Worm (Caenorhabditis elegans) whole organism, L2 larva: Measurements from ENCODE around the gene snf-9.

Source experiments
- C34F6.9 ChIP-seq: fragments of 150-350 bp; optimal IDR thresholded peaks from 2 replicates; lab custom pipeline; 2014; ENCODE audit warnings: missing biosample characterization, missing genetic modification characterization
- F13H6.1 ChIP-seq: sonication (generic microtip); optimal IDR thresholded peaks from 2 replicates; lab custom pipeline; 2016; ENCODE audit warnings: missing genetic modification characterization, missing compliant biosample characterization
- R02D3.7 ChIP-seq: fragments of 150-350 bp; optimal IDR thresholded peaks from 2 replicates; lab custom pipeline; 2014; ENCODE audit warnings: missing biosample characterization, missing genetic modification characterization
- Y55F3AM.14 ChIP-seq: fragments of 200-800 bp; sonication (Bioruptor generic); optimal IDR thresholded peaks from 2 replicates; lab custom pipeline; 2018; ENCODE audit warnings: mild to moderate bottlenecking, missing genetic modification characterization, missing compliant biosample characterization
- ZK546.5 ChIP-seq: sonication (generic microtip); optimal IDR thresholded peaks from 2 replicates; lab custom pipeline; 2017; ENCODE audit warnings: missing biosample characterization, missing genetic modification characterization
- alr-1 ChIP-seq: fragments of 150-350 bp; optimal IDR thresholded peaks from 2 replicates; lab custom pipeline; 2014; ENCODE audit warnings: missing biosample characterization, missing genetic modification characterization
- aly-2 ChIP-seq: fragments of 150-350 bp; optimal IDR thresholded peaks from 2 replicates; lab custom pipeline; 2014; ENCODE audit warnings: missing biosample characterization, missing genetic modification characterization
- ama-1 ChIP-seq: fragments of 150-350 bp; optimal IDR thresholded peaks from 2 replicates; lab custom pipeline; 2018; ENCODE audit warnings: inconsistent platforms
- blmp-1 ChIP-seq: sonication (generic microtip); optimal IDR thresholded peaks from 2 replicates; lab custom pipeline; 2017; ENCODE audit warnings: missing genetic modification characterization, mild to moderate bottlenecking, missing compliant biosample characterization, antibody characterized with exemption, moderate library complexity; ENCODE audit not compliant: insufficient read depth
- ceh-16 ChIP-seq: fragments of 150-350 bp; optimal IDR thresholded peaks from 2 replicates; lab custom pipeline; 2014; ENCODE audit warnings: missing biosample characterization, missing genetic modification characterization
- ceh-82 ChIP-seq: fragments of 150-350 bp; optimal IDR thresholded peaks from 2 replicates; lab custom pipeline; 2014; ENCODE audit warnings: missing biosample characterization, missing genetic modification characterization
- crh-2 ChIP-seq: sonication (generic microtip); optimal IDR thresholded peaks from 2 replicates; lab custom pipeline; 2017; ENCODE audit warnings: missing biosample characterization, missing genetic modification characterization
- egl-27 ChIP-seq: sonication (generic microtip); optimal IDR thresholded peaks from 3 replicates; lab custom pipeline; 2017; ENCODE audit warnings: missing biosample characterization, missing genetic modification reagents, missing genetic modification characterization
- elt-1 ChIP-seq: fragments of 150-350 bp; optimal IDR thresholded peaks from 2 replicates; lab custom pipeline; 2014; ENCODE audit warnings: missing biosample characterization, missing genetic modification characterization
- fos-1 ChIP-seq: fragments of 150-350 bp; optimal IDR thresholded peaks from 2 replicates; lab custom pipeline; 2014; ENCODE audit warnings: missing biosample characterization, missing genetic modification characterization
- gmeb-1 ChIP-seq: fragments of 150-350 bp; optimal IDR thresholded peaks from 2 replicates; lab custom pipeline; 2014; ENCODE audit warnings: missing biosample characterization, missing genetic modification characterization
- lin-13 ChIP-seq: fragments of 150-350 bp; optimal IDR thresholded peaks from 2 replicates; lab custom pipeline; 2014; ENCODE audit warnings: missing biosample characterization, missing genetic modification reagents, missing genetic modification characterization
- lin-39 ChIP-seq: fragments of 150-350 bp; optimal IDR thresholded peaks from 2 replicates; lab custom pipeline; 2014; ENCODE audit warnings: missing biosample characterization, missing genetic modification reagents, missing genetic modification characterization
- lsy-2 ChIP-seq, 2 experiments: fragments of 150-350 bp in 1 of 2; sonication (generic microtip) in 1 of 2; optimal IDR thresholded peaks; 2 replicates each; lab custom pipeline; 2014 to 2017; ENCODE audit warnings: missing biosample characterization in 2 of 2, missing genetic modification characterization in 2 of 2
- mab-5 ChIP-seq: fragments of 150-350 bp; optimal IDR thresholded peaks from 2 replicates; lab custom pipeline; 2014; ENCODE audit warnings: missing biosample characterization, missing genetic modification characterization
- mbf-1 ChIP-seq: sonication (generic microtip); optimal IDR thresholded peaks from 2 replicates; lab custom pipeline; 2017; ENCODE audit warnings: missing biosample characterization, missing genetic modification characterization
- mdl-1 ChIP-seq, 2 experiments: fragments of 150-350 bp in 1 of 2; sonication (generic microtip) in 1 of 2; optimal IDR thresholded peaks; 2 replicates each; lab custom pipeline; 2017; ENCODE audit warnings: missing biosample characterization in 2 of 2, missing genetic modification characterization in 2 of 2
- nhr-10 ChIP-seq: sonication (generic microtip); optimal IDR thresholded peaks from 2 replicates; lab custom pipeline; 2017; ENCODE audit warnings: missing biosample characterization, missing genetic modification characterization
- nhr-11 ChIP-seq: fragments of 150-350 bp; optimal IDR thresholded peaks from 2 replicates; lab custom pipeline; 2014; ENCODE audit warnings: missing biosample characterization, missing genetic modification characterization
- nhr-12 ChIP-seq: fragments of 150-350 bp; optimal IDR thresholded peaks from 2 replicates; lab custom pipeline; 2014; ENCODE audit warnings: missing biosample characterization, missing genetic modification characterization
- nhr-129 ChIP-seq: fragments of 150-350 bp; optimal IDR thresholded peaks from 2 replicates; lab custom pipeline; 2014; ENCODE audit warnings: missing biosample characterization, missing genetic modification characterization
- nhr-23 ChIP-seq: fragments of 150-350 bp; optimal IDR thresholded peaks from 2 replicates; lab custom pipeline; 2014; ENCODE audit warnings: missing biosample characterization, missing genetic modification reagents, missing genetic modification characterization
- nhr-237 ChIP-seq: fragments of 150-350 bp; optimal IDR thresholded peaks from 2 replicates; lab custom pipeline; 2014; ENCODE audit warnings: missing biosample characterization, missing genetic modification characterization
- nhr-25 ChIP-seq: fragments of 150-350 bp; sonication (generic microtip); optimal IDR thresholded peaks from 3 replicates; lab custom pipeline; 2014; ENCODE audit warnings: missing biosample characterization, missing genetic modification characterization
- nhr-6 ChIP-seq: fragments of 150-350 bp; optimal IDR thresholded peaks from 2 replicates; lab custom pipeline; 2014; ENCODE audit warnings: missing biosample characterization, missing genetic modification characterization
- nhr-77 ChIP-seq: fragments of 150-350 bp; optimal IDR thresholded peaks from 2 replicates; lab custom pipeline; 2014; ENCODE audit warnings: missing biosample characterization, missing genetic modification characterization
- peb-1 ChIP-seq: fragments of 150-350 bp; optimal IDR thresholded peaks from 2 replicates; lab custom pipeline; 2014; ENCODE audit warnings: missing biosample characterization, missing genetic modification characterization
- sem-4 ChIP-seq: fragments of 150-350 bp; optimal IDR thresholded peaks from 2 replicates; lab custom pipeline; 2014; ENCODE audit warnings: missing biosample characterization, missing genetic modification reagents, missing genetic modification characterization
- skn-1 ChIP-seq: sonication (generic microtip); optimal IDR thresholded peaks from 2 replicates; lab custom pipeline; 2017; ENCODE audit warnings: missing biosample characterization, missing genetic modification characterization
- sma-3 ChIP-seq: sonication (generic microtip); optimal IDR thresholded peaks from 2 replicates; lab custom pipeline; 2016; ENCODE audit warnings: missing genetic modification reagents, missing genetic modification characterization, missing compliant biosample characterization
- sma-9 ChIP-seq, 2 experiments: fragments of 150-350 bp in 1 of 2; sonication (generic microtip) in 1 of 2; optimal IDR thresholded peaks; 2 replicates each; lab custom pipeline; 2014 to 2016; ENCODE audit warnings: missing genetic modification characterization in 2 of 2, mild to moderate bottlenecking in 1 of 2, missing biosample characterization in 1 of 2, missing compliant biosample characterization in 1 of 2, missing genetic modification reagents in 1 of 2, moderate library complexity in 1 of 2
- snpc-4 ChIP-seq: fragments of 150-350 bp; optimal IDR thresholded peaks from 2 replicates; lab custom pipeline; 2014; ENCODE audit warnings: missing biosample characterization, missing genetic modification characterization
- unc-39 ChIP-seq: fragments of 150-350 bp; optimal IDR thresholded peaks from 2 replicates; lab custom pipeline; 2014; ENCODE audit warnings: missing biosample characterization, missing genetic modification characterization
- unc-55 ChIP-seq: fragments of 150-350 bp; sonication (generic microtip); optimal IDR thresholded peaks from 3 replicates; lab custom pipeline; 2014; ENCODE audit warnings: missing biosample characterization, missing genetic modification reagents, missing genetic modification characterization
- unc-62 ChIP-seq: fragments of 150-350 bp; optimal IDR thresholded peaks from 2 replicates; lab custom pipeline; 2014; ENCODE audit warnings: missing biosample characterization, missing genetic modification reagents, missing genetic modification characterization
- zag-1 ChIP-seq: fragments of 150-350 bp; optimal IDR thresholded peaks from 2 replicates; lab custom pipeline; 2014; ENCODE audit warnings: missing biosample characterization, missing genetic modification characterization
- ztf-1 ChIP-seq: fragments of 200-800 bp; sonication (Bioruptor generic); conservative IDR thresholded peaks from 2 replicates; pipeline ENCODE4 v1.3.6; 2022; ENCODE audit warnings: missing genetic modification characterization, missing compliant biosample characterization
- ztf-11 ChIP-seq: sonication (generic microtip); optimal IDR thresholded peaks from 2 replicates; lab custom pipeline; 2017; ENCODE audit warnings: missing biosample characterization, missing genetic modification characterization
- ztf-4 ChIP-seq: fragments of 150-350 bp; optimal IDR thresholded peaks from 2 replicates; lab custom pipeline; 2014; ENCODE audit warnings: missing biosample characterization, missing genetic modification characterization

The snf-9 gene

ce11 chrIV:17265716-17266115 is 46.2 kb upstream of the snf-9 start:
- no peak for TF ChIP-seq ZK546.5 (tag; lab: Kevin White, UChicago)
- no peak for TF ChIP-seq nhr-10 (tag; lab: Kevin White, UChicago)
- no peak for TF ChIP-seq C34F6.9 (tag; lab: Kevin White, UChicago)
- no peak for TF ChIP-seq ceh-16
- TF ChIP-seq unc-55 (GFP tag; lab: Kevin White, UChicago), result no peak
- no peak for TF ChIP-seq nhr-6 (tag; lab: Kevin White, UChicago)
- TF ChIP-seq mbf-1, result no peak

DNA sequence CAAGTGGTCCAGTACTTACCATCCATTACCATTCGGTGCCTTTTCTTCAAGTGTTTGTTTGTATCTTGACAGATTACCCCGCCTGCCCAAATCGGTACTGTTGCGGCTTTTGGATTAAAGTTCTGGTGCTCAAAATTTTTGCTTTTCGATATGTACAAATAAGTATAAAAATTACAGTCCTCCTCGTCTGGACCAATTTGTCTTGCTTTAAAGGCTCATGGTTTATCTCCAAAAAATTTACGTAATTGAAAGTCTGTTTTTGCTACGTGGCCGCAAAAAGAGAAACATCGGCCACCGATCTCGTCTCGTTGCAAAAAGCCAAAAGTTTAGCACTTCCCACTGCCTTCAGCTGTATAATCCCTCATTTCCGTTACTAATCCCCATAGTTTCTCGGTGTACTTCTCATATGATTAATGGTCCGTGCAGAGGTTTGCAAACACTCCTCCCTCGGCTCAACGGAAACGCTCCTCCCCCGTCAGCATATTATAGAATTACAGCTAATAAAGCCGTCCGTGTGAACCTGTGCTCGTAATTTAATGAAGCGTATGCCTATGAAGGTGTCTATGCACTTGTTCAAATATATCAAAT is 44.5 kb upstream of the snf-9 start:
- TF ChIP-seq mab-5 (tag; lab: Kevin White, UChicago) (peak; percentile 27), lin-13 (no peak), unc-55 (GFP tag; lab: Kevin White, UChicago) (peak; percentile 70), Y55F3AM.14 (GFP tag; lab: Kevin White, UChicago) (no peak)

DNA sequence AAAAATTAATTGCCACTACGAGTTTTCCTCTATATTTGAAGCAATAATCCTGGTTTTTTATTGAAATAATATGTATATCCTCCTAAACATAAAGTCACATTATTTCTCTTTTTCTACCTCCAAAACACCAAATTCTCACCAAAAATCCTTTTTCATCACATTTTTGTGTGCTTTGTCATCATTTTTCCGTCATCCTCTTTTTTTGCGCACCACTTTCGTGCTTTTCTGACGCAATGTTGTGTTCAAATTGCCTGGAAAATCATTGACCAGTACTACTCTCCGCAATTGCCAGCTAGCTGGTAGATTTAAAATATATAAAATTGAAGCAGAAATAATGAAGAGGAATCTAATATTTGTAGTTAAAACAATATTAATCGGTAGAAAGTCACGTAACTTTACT is 43.9 kb upstream of the snf-9 start:
- TF ChIP-seq R02D3.7 (tag; lab: Kevin White, UChicago) (no peak), lsy-2 (tag; optimal IDR thresholded peaks at IDR 0.05; lab: Kevin White, UChicago) (no peak), sem-4 (tag; lab: Kevin White, UChicago) (no peak), nhr-25 (no peak), skn-1 (tag; lab: Kevin White, UChicago) (no peak), elt-1 (tag; lab: Kevin White, UChicago) (no peak), C34F6.9 (tag; lab: Kevin White, UChicago) (no peak), unc-55 (GFP tag; lab: Kevin White, UChicago) (no peak), zag-1 (tag; lab: Kevin White, UChicago) (no peak), unc-39 (tag; lab: Kevin White, UChicago) (no peak), nhr-23 (tag; lab: Kevin White, UChicago) (no peak), egl-27 (tag; lab: Kevin White, UChicago) (no peak), ceh-16 (no peak), alr-1 (no peak), ceh-82 (tag; lab: Kevin White, UChicago) (no peak), nhr-10 (tag; lab: Kevin White, UChicago) (no peak), sma-9 (GFP tag; optimal IDR thresholded peaks at IDR 0.05; lab: Kevin White, UChicago) (no peak), sma-9 (tag; optimal IDR thresholded peaks at IDR 0.05; lab: Kevin White, UChicago) (no peak)

- peak; percentile 73 for TF ChIP-seq C34F6.9 (tag; lab: Kevin White, UChicago)
- no peak for TF ChIP-seq lin-39 (tag; lab: Kevin White, UChicago)
- TF ChIP-seq F13H6.1 (tag; lab: Kevin White, UChicago), result peak; percentile 24
- no peak for TF ChIP-seq nhr-237 (tag; lab: Kevin White, UChicago)
- TF ChIP-seq snpc-4, result peak; percentile 10
- TF ChIP-seq sma-3 (GFP tag; lab: Kevin White, UChicago), result no peak
- no peak for TF ChIP-seq nhr-77
- peak; percentile 62 for TF ChIP-seq mab-5 (tag; lab: Kevin White, UChicago)
- TF ChIP-seq ama-1 (lab: Kevin White, UChicago), result peak; percentile 41
- no peak for TF ChIP-seq R02D3.7 (tag; lab: Kevin White, UChicago)
- peak; percentile 8 for TF ChIP-seq lin-13
- peak; percentile 80 for TF ChIP-seq crh-2 (tag; lab: Kevin White, UChicago)
- no peak for TF ChIP-seq skn-1 (tag; lab: Kevin White, UChicago)
- TF ChIP-seq ztf-11 (tag; lab: Kevin White, UChicago), result no peak
- no peak for TF ChIP-seq unc-62 (GFP tag; lab: Kevin White, UChicago)
- no peak for TF ChIP-seq ztf-4 (tag; lab: Kevin White, UChicago)
- TF ChIP-seq ceh-16, result no peak
- no peak for TF ChIP-seq alr-1
- no peak for TF ChIP-seq nhr-12 (tag; lab: Kevin White, UChicago)
- no peak for TF ChIP-seq gmeb-1
- TF ChIP-seq nhr-25, result no peak
- TF ChIP-seq nhr-23 (tag; lab: Kevin White, UChicago), result no peak
- TF ChIP-seq nhr-129 (tag; lab: Kevin White, UChicago), result peak; percentile 87
- TF ChIP-seq mdl-1 (tag; optimal IDR thresholded peaks at IDR 0.05; lab: Kevin White, UChicago), result no peak
- peak; percentile 45 for TF ChIP-seq sma-9 (GFP tag; optimal IDR thresholded peaks at IDR 0.05; lab: Kevin White, UChicago)
- TF ChIP-seq sma-9 (tag; optimal IDR thresholded peaks at IDR 0.05; lab: Kevin White, UChicago), result no peak
- TF ChIP-seq sem-4 (tag; lab: Kevin White, UChicago), result peak; percentile 65
- no peak for TF ChIP-seq egl-27 (tag; lab: Kevin White, UChicago)
- TF ChIP-seq fos-1 (tag; lab: Kevin White, UChicago), result peak; percentile 62
- no peak for TF ChIP-seq aly-2 (tag; lab: Kevin White, UChicago)
- peak; percentile 5 for TF ChIP-seq zag-1 (tag; lab: Kevin White, UChicago)
- TF ChIP-seq ceh-82 (tag; lab: Kevin White, UChicago), result no peak
- TF ChIP-seq blmp-1 (tag; lab: Kevin White, UChicago), result no peak
- TF ChIP-seq nhr-10 (tag; lab: Kevin White, UChicago), result no peak
- TF ChIP-seq peb-1 (tag; lab: Kevin White, UChicago), result no peak
- TF ChIP-seq nhr-11, result no peak
- TF ChIP-seq Y55F3AM.14 (GFP tag; lab: Kevin White, UChicago), result no peak
- TF ChIP-seq elt-1 (tag; lab: Kevin White, UChicago), result no peak
- no peak for TF ChIP-seq ZK546.5 (tag; lab: Kevin White, UChicago)
- no peak for TF ChIP-seq ztf-1
- TF ChIP-seq mbf-1, result no peak
Measured at ce11 chrIV:17268628-17269027, 43.3 kb upstream of the snf-9 start.
